Worm (Caenorhabditis elegans): ENCODE data around the gene ctsa-1.2.

- TF ChIP-seq ama-1 (optimal IDR thresholded peaks at IDR 0.05) = no peak
- no peak for TF ChIP-seq ama-1 (GFP tag; optimal IDR thresholded peaks at IDR 0.05)
- no peak for TF ChIP-seq snpc-1.1 (tag; optimal IDR thresholded peaks at IDR 0.05; ENCODE audit: insufficient read depth)
- no peak for TF ChIP-seq nhr-179 (tag; optimal IDR thresholded peaks at IDR 0.05)
- TF ChIP-seq dpff-1 (tag; optimal IDR thresholded peaks at IDR 0.05) = no peak
- no peak for TF ChIP-seq dpl-1 (GFP tag; optimal IDR thresholded peaks at IDR 0.05)
- no peak for TF ChIP-seq mcd-1 (GFP tag; IDR thresholded peaks at IDR 0.05)
- no peak for TF ChIP-seq pha-4 (tag; optimal IDR thresholded peaks at IDR 0.05)
- no peak for TF ChIP-seq nfyb-1 (GFP tag; IDR thresholded peaks at IDR 0.05)
- no peak for TF ChIP-seq madf-6 (GFP tag; IDR thresholded peaks at IDR 0.05)
- TF ChIP-seq B0261.1 (tag; optimal IDR thresholded peaks at IDR 0.05) = no peak
- no peak for TF ChIP-seq egl-44 (GFP tag; IDR thresholded peaks at IDR 0.05)
- TF ChIP-seq sea-2 (GFP tag; IDR thresholded peaks at IDR 0.05) = no peak
- TF ChIP-seq bed-1 (GFP tag; IDR thresholded peaks at IDR 0.05) = no peak
Measured at ce11 chrII:11720819-11721218, 18.3 kb upstream of the ctsa-1.2 start.

Measured in whole organism, young adult.